Fruit fly (Drosophila melanogaster): ENCODE data around the gene CG12679.

The CG12679 gene

dm6 chrX:20394066-20394913, 18.0 kb upstream of the CG12679 start, which contains the start of gene HERC2 (continued):
- TF ChIP-seq CG15011 (GFP tag; optimal IDR thresholded peaks at IDR 0.05) (no peak), Ravus (GFP tag; IDR thresholded peaks at IDR 0.05) (no peak), CG4854 (GFP tag; optimal IDR thresholded peaks at IDR 0.05) (no peak), CG2120 (GFP tag; optimal IDR thresholded peaks at IDR 0.05) (peak; percentile 74), HLH4C (GFP tag; IDR thresholded peaks at IDR 0.05; ENCODE audit: partially characterized antibody) (peak; percentile 93), CG9876 (GFP tag; optimal IDR thresholded peaks at IDR 0.05) (peak; percentile 15), CG18599 (GFP tag; optimal IDR thresholded peaks at IDR 0.05) (no peak), ATbp (GFP tag; optimal IDR thresholded peaks at IDR 0.05) (no peak), gce (GFP tag; IDR thresholded peaks at IDR 0.05) (no peak), tgo (GFP tag; IDR thresholded peaks at IDR 0.05) (peak; percentile 66), hbn (GFP tag; IDR thresholded peaks at IDR 0.05; ENCODE audit: partially characterized antibody) (peak; percentile 82), CG2678 (tag; optimal IDR thresholded peaks at IDR 0.05) (no peak), Deaf1 (tag; optimal IDR thresholded peaks at IDR 0.05) (no peak), ssp (GFP tag; IDR thresholded peaks at IDR 0.05) (peak; percentile 87), Stat92E (GFP tag; optimal IDR thresholded peaks at IDR 0.05) (no peak), CG16815 (GFP tag; optimal IDR thresholded peaks at IDR 0.05) (peak; percentile 23), CG12155 (GFP tag; optimal IDR thresholded peaks at IDR 0.05) (no peak), CG4328 (GFP tag; optimal IDR thresholded peaks at IDR 0.05) (no peak), CG10267 (tag; optimal IDR thresholded peaks at IDR 0.05) (peak; percentile 46), Sry-β (GFP tag; optimal IDR thresholded peaks at IDR 0.05) (no peak), CG3163 (GFP tag; optimal IDR thresholded peaks at IDR 0.05) (no peak), CG13894 (tag; optimal IDR thresholded peaks at IDR 0.05) (no peak), CG6791 (GFP tag; IDR thresholded peaks at IDR 0.05; ENCODE audit: partially characterized antibody) (peak; percentile 95), org-1 (GFP tag; optimal IDR thresholded peaks at IDR 0.05) (no peak), CG10543 (GFP tag; optimal IDR thresholded peaks at IDR 0.05) (no peak), Optix (GFP tag; IDR thresholded peaks at IDR 0.05) (no peak), pan (optimal IDR thresholded peaks at IDR 0.05) (no peak), pan (GFP tag; optimal IDR thresholded peaks at IDR 0.05 in 1 of 2, IDR thresholded peaks at IDR 0.05 in 1 of 2) (peak in 1 of 2 experiments; percentile 56), Ptx1 (GFP tag; IDR thresholded peaks at IDR 0.05) (peak; percentile 73), mld (GFP tag; IDR thresholded peaks at IDR 0.05; ENCODE audit: partially characterized antibody) (peak; percentile 89; the same call in 2 of the 3 replicates), gfzf (GFP tag; optimal IDR thresholded peaks at IDR 0.05) (peak; percentile 33), hb (GFP tag; IDR thresholded peaks at IDR 0.05; ENCODE audit: partially characterized antibody) (peak; percentile 91), CG2202 (tag; optimal IDR thresholded peaks at IDR 0.05) (no peak), CG17328 (GFP tag; IDR thresholded peaks at IDR 0.05) (no peak), CG12236 (GFP tag; optimal IDR thresholded peaks at IDR 0.05) (no peak), dpn (GFP tag; optimal IDR thresholded peaks at IDR 0.05) (peak; percentile 42 to 71), PHDP (tag; optimal IDR thresholded peaks at IDR 0.05) (no peak), CG6813 (GFP tag; optimal IDR thresholded peaks at IDR 0.05) (no peak), CG17385 (GFP tag; optimal IDR thresholded peaks at IDR 0.05) (no peak), crp (GFP tag; optimal IDR thresholded peaks at IDR 0.05) (no peak), CG11696 (GFP tag; IDR thresholded peaks at IDR 0.05) (0 out of 2 replicates have a peak, but pooled peaks have one; percentile 12), Side (GFP tag; optimal IDR thresholded peaks at IDR 0.05) (peak; percentile 44), fd102C (GFP tag; optimal IDR thresholded peaks at IDR 0.05) (no peak), CG3847 (GFP tag; IDR thresholded peaks at IDR 0.05) (peak; percentile 40; the same call in 1 of the 2 replicates), vfl (GFP tag; optimal IDR thresholded peaks at IDR 0.05) (no peak), HLHmδ (GFP tag; optimal IDR thresholded peaks at IDR 0.05) (no peak), disco-r (GFP tag; optimal IDR thresholded peaks at IDR 0.05) (peak; percentile 32), bowl (GFP tag; IDR thresholded peaks at IDR 0.05) (no peak)
